Fruit fly (Drosophila melanogaster): Measurements from ENCODE around the gene msi.

The msi gene

dm6 chr3R:25472635-25473552 is 43.0 kb upstream of the msi start, which contains the start of the genes Fur1 and Vps33B (continued):
- peak; percentile 91 for TF ChIP-seq abd-A (tag; optimal IDR thresholded peaks at IDR 0.05)
- TF ChIP-seq Neu2 (GFP tag; optimal IDR thresholded peaks at IDR 0.05; ENCODE audit: borderline replicate concordance) = peak; percentile 94
- peak; percentile 98 for TF ChIP-seq gcm2 (GFP tag; optimal IDR thresholded peaks at IDR 0.05)
- peak; percentile 88 for TF ChIP-seq CG42726 (GFP tag; IDR thresholded peaks at IDR 0.05; ENCODE audit: partially characterized antibody)
- peak; percentile 95 for TF ChIP-seq CG15601 (tag; optimal IDR thresholded peaks at IDR 0.05)
- TF ChIP-seq CG8924 (tag; optimal IDR thresholded peaks at IDR 0.05) = peak; percentile 97
- TF ChIP-seq CG4854 (GFP tag; optimal IDR thresholded peaks at IDR 0.05) = peak; percentile 97
- TF ChIP-seq CG6813 (GFP tag; optimal IDR thresholded peaks at IDR 0.05) = peak; percentile 88
- peak; percentile 95 for TF ChIP-seq trem (tag; optimal IDR thresholded peaks at IDR 0.05)
- peak; percentile 83 for TF ChIP-seq CG5180 (GFP tag; optimal IDR thresholded peaks at IDR 0.05)
- peak; percentile 89 for TF ChIP-seq psq (GFP tag; optimal IDR thresholded peaks at IDR 0.05)
- TF ChIP-seq CG2202 (tag; optimal IDR thresholded peaks at IDR 0.05) = peak; percentile 91
- peak; percentile 68 for TF ChIP-seq hbn (GFP tag; IDR thresholded peaks at IDR 0.05; ENCODE audit: partially characterized antibody)
- peak; percentile 93 for TF ChIP-seq Awh (GFP tag; IDR thresholded peaks at IDR 0.05)
- TF ChIP-seq E2f1 (GFP tag; IDR thresholded peaks at IDR 0.05) = peak; percentile 95
- TF ChIP-seq ato (GFP tag; IDR thresholded peaks at IDR 0.05; ENCODE audit: partially characterized antibody) = peak; percentile 68
- peak; percentile 98 for TF ChIP-seq HmgZ (tag; optimal IDR thresholded peaks at IDR 0.05)
- peak; percentile 98 for TF ChIP-seq CG4282 (GFP tag; optimal IDR thresholded peaks at IDR 0.05)
- TF ChIP-seq E2f2 (GFP tag; IDR thresholded peaks at IDR 0.05) = peak; percentile 81
- TF ChIP-seq ap (GFP tag; IDR thresholded peaks at IDR 0.05) = peak; percentile 85
- peak; percentile 99 for TF ChIP-seq pho (GFP tag; optimal IDR thresholded peaks at IDR 0.05)
- peak; percentile 94 for TF ChIP-seq CG9215 (GFP tag; IDR thresholded peaks at IDR 0.05)
- peak; percentile 96 for TF ChIP-seq trh (GFP tag; optimal IDR thresholded peaks at IDR 0.05)
- peak; percentile 97 for TF ChIP-seq CG9932 (GFP tag; IDR thresholded peaks at IDR 0.05)
- peak; percentile 98 for TF ChIP-seq ems (GFP tag; optimal IDR thresholded peaks at IDR 0.05)
- peak; percentile 96 for TF ChIP-seq CG1792 (GFP tag; optimal IDR thresholded peaks at IDR 0.05)
- peak; percentile 92; the same call in 1 of the 3 replicates for TF ChIP-seq CG3726 (GFP tag; IDR thresholded peaks at IDR 0.05)
- TF ChIP-seq CG16813 (GFP tag; IDR thresholded peaks at IDR 0.05; ENCODE audit: partially characterized antibody) = peak; percentile 80
- peak; percentile 91 for TF ChIP-seq cwo (GFP tag; optimal IDR thresholded peaks at IDR 0.05)
- peak in 1 of 3 experiments; percentile 97 for TF ChIP-seq lola (GFP tag; optimal IDR thresholded peaks at IDR 0.05)
- TF ChIP-seq CG12391 (tag; optimal IDR thresholded peaks at IDR 0.05) = peak; percentile 98
- TF ChIP-seq D19B (GFP tag; optimal IDR thresholded peaks at IDR 0.05) = peak; percentile 89
- TF ChIP-seq CG14441 (GFP tag; IDR thresholded peaks at IDR 0.05) = peak; percentile 92
- peak; percentile 99 for TF ChIP-seq Atf-2 (GFP tag; optimal IDR thresholded peaks at IDR 0.05)
- TF ChIP-seq tio (GFP tag; optimal IDR thresholded peaks at IDR 0.05) = peak; percentile 99
- peak; percentile 81 for TF ChIP-seq CG3995 (GFP tag; optimal IDR thresholded peaks at IDR 0.05)
- TF ChIP-seq schlank (tag; optimal IDR thresholded peaks at IDR 0.05) = peak; percentile 89
- TF ChIP-seq HLH4C (GFP tag; IDR thresholded peaks at IDR 0.05; ENCODE audit: partially characterized antibody) = peak; percentile 79
- peak; percentile 69 for TF ChIP-seq toy (GFP tag; IDR thresholded peaks at IDR 0.05)
- peak; percentile 97 for TF ChIP-seq Atf3 (GFP tag; optimal IDR thresholded peaks at IDR 0.05)
- peak; percentile 96 for TF ChIP-seq CG10979 (tag; optimal IDR thresholded peaks at IDR 0.05)
- TF ChIP-seq CG6254 (GFP tag; optimal IDR thresholded peaks at IDR 0.05) = peak; percentile 93
- TF ChIP-seq bowl (GFP tag; IDR thresholded peaks at IDR 0.05) = peak; percentile 74
- peak; percentile 82 for TF ChIP-seq wek (GFP tag; optimal IDR thresholded peaks at IDR 0.05)
- TF ChIP-seq br (optimal IDR thresholded peaks at IDR 0.05) = no peak
- TF ChIP-seq grau (tag; optimal IDR thresholded peaks at IDR 0.05) = peak; percentile 96
- peak; percentile 94 for TF ChIP-seq mirr (GFP tag; optimal IDR thresholded peaks at IDR 0.05)
- TF ChIP-seq CG13123 (GFP tag; optimal IDR thresholded peaks at IDR 0.05) = peak; percentile 94
